Worm (Caenorhabditis elegans) whole organism, L4 larva: ENCODE results near the gene srm-5.
A peak's percentile ranks its signal among the peaks of the same experiment; 100 is the strongest.

Source experiments
- D1046.2 ChIP-seq: fragments of 200-800 bp; sonication (Bioruptor generic); IDR thresholded peaks from 2 replicates; pipeline ENCODE4 v1.3.6; 2022; ENCODE audit warnings: missing genetic modification characterization, missing compliant biosample characterization
- F26F4.8 ChIP-seq: fragments of 200-800 bp; sonication (Bioruptor generic); conservative IDR thresholded peaks from 2 replicates; pipeline ENCODE4 v1.3.6; 2022; ENCODE audit warnings: missing genetic modification characterization, missing compliant biosample characterization
- F37D6.2 ChIP-seq: sonication (generic microtip); optimal IDR thresholded peaks from 2 replicates; lab custom pipeline; 2016; ENCODE audit warnings: mild to moderate bottlenecking, missing genetic modification characterization, missing compliant biosample characterization
- Y105C5A.15 ChIP-seq: fragments of 200-800 bp; sonication (Bioruptor generic); IDR thresholded peaks from 2 replicates; pipeline ENCODE4 v1.3.6; 2022; ENCODE audit warnings: missing genetic modification characterization, missing compliant biosample characterization
- ZK546.5 ChIP-seq, 2 experiments: sonication (generic microtip); optimal IDR thresholded peaks; 2 replicates each; lab custom pipeline; 2017; ENCODE audit warnings: missing biosample characterization in 2 of 2, missing genetic modification characterization in 2 of 2
- aha-1 ChIP-seq: fragments of 150-350 bp; peaks from one replicate; lab custom pipeline; 2014; ENCODE audit warnings: missing biosample characterization, missing genetic modification characterization
- aly-2 ChIP-seq: sonication (generic microtip); optimal IDR thresholded peaks from 2 replicates; lab custom pipeline; 2018; ENCODE audit warnings: missing biosample characterization, missing genetic modification characterization
- attf-4 ChIP-seq: sonication (generic microtip); optimal IDR thresholded peaks from 3 replicates; lab custom pipeline; 2017; ENCODE audit warnings: missing biosample characterization, missing genetic modification characterization
- ceh-20 ChIP-seq: fragments of 200-800 bp; sonication (Bioruptor generic); IDR thresholded peaks from 2 replicates; pipeline ENCODE4 v1.3.6; 2022; ENCODE audit warnings: missing genetic modification reagents, missing genetic modification characterization, missing compliant biosample characterization
- ceh-32 ChIP-seq: sonication (generic microtip); optimal IDR thresholded peaks from 2 replicates; lab custom pipeline; 2016; ENCODE audit warnings: mild to moderate bottlenecking, missing genetic modification characterization, missing compliant biosample characterization; ENCODE audit not compliant: poor library complexity
- ceh-82 ChIP-seq: sonication (generic microtip); optimal IDR thresholded peaks from 2 replicates; lab custom pipeline; 2017; ENCODE audit warnings: missing biosample characterization, missing genetic modification characterization
- cey-2 ChIP-seq: sonication (generic microtip); optimal IDR thresholded peaks from 3 replicates; lab custom pipeline; 2017; ENCODE audit warnings: missing genetic modification characterization, mild to moderate bottlenecking, missing compliant biosample characterization, antibody characterized with exemption, borderline replicate concordance; ENCODE audit not compliant: insufficient read depth
- daf-16 ChIP-seq, 3 experiments: sonication (generic microtip); optimal IDR thresholded peaks; 2 replicates each; lab custom pipeline; 2016 to 2017; ENCODE audit warnings: missing genetic modification characterization in 3 of 3, missing genetic modification reagents in 3 of 3, mild to moderate bottlenecking in 2 of 3, missing compliant biosample characterization in 2 of 3, missing biosample characterization in 1 of 3, moderate library complexity in 1 of 3
- daf-19 ChIP-seq: fragments of 200-800 bp; sonication (Bioruptor generic); conservative IDR thresholded peaks from 2 replicates; pipeline ENCODE4 v1.3.6; 2022; ENCODE audit warnings: missing genetic modification characterization, missing compliant biosample characterization
- daf-8 ChIP-seq: fragments of 200-800 bp; sonication (Bioruptor generic); IDR thresholded peaks from 2 replicates; pipeline ENCODE4 v1.3.6; 2022; ENCODE audit warnings: missing genetic modification characterization, missing compliant biosample characterization
- dmd-8 ChIP-seq: fragments of 200-800 bp; sonication (Bioruptor generic); IDR thresholded peaks from 2 replicates; pipeline ENCODE4 v1.3.6; 2022; ENCODE audit warnings: missing genetic modification characterization, missing compliant biosample characterization
- dmd-9 ChIP-seq: fragments of 200-800 bp; sonication (Bioruptor generic); IDR thresholded peaks from 2 replicates; pipeline ENCODE4 v1.3.6; 2022; ENCODE audit warnings: missing genetic modification reagents, missing genetic modification characterization, missing compliant biosample characterization
- egl-27 ChIP-seq: sonication (generic microtip); optimal IDR thresholded peaks from 3 replicates; lab custom pipeline; 2017; ENCODE audit warnings: missing biosample characterization, missing genetic modification reagents, missing genetic modification characterization
- fkh-10 ChIP-seq: fragments of 150-350 bp; optimal IDR thresholded peaks from 2 replicates; lab custom pipeline; 2014; ENCODE audit warnings: missing biosample characterization, missing genetic modification reagents, missing genetic modification characterization
- gei-8 ChIP-seq: fragments of 200-800 bp; sonication (Bioruptor generic); optimal IDR thresholded peaks from 2 replicates; lab custom pipeline; 2018; ENCODE audit warnings: mild to moderate bottlenecking, missing genetic modification characterization, missing compliant biosample characterization
- hif-1 ChIP-seq, 2 experiments: sonication (generic microtip); optimal IDR thresholded peaks; 2 replicates each; lab custom pipeline; 2016 to 2017; ENCODE audit warnings: missing compliant biosample characterization in 2 of 2, missing genetic modification characterization in 2 of 2, missing genetic modification reagents in 2 of 2, missing genotype in 2 of 2, mild to moderate bottlenecking in 1 of 2
- lim-7 ChIP-seq: fragments of 200-800 bp; sonication (Bioruptor generic); IDR thresholded peaks from 2 replicates; pipeline ENCODE4 v1.3.6; 2022; ENCODE audit warnings: missing genetic modification characterization, missing compliant biosample characterization
- lin-1 ChIP-seq: fragments of 200-800 bp; sonication (Bioruptor generic); IDR thresholded peaks from 2 replicates; pipeline ENCODE4 v1.3.6; 2022; ENCODE audit warnings: missing genetic modification reagents, missing genetic modification characterization, missing compliant biosample characterization
- lin-13 ChIP-seq: fragments of 150-350 bp; optimal IDR thresholded peaks from 2 replicates; lab custom pipeline; 2014; ENCODE audit warnings: missing biosample characterization, missing genetic modification reagents, missing genetic modification characterization
- lin-15B ChIP-seq: fragments of 150-350 bp; sonication (generic microtip); optimal IDR thresholded peaks from 3 replicates; lab custom pipeline; 2014; ENCODE audit warnings: missing biosample characterization, missing genetic modification characterization
- lin-29 ChIP-seq: fragments of 200-800 bp; sonication (Bioruptor generic); IDR thresholded peaks from 2 replicates; pipeline ENCODE4 v1.3.6; 2022; ENCODE audit warnings: missing genetic modification reagents, missing genetic modification characterization, missing compliant biosample characterization
- lin-39 ChIP-seq: fragments of 150-350 bp; optimal IDR thresholded peaks from 2 replicates; lab custom pipeline; 2014; ENCODE audit warnings: missing biosample characterization, missing genetic modification reagents, missing genetic modification characterization
- mxl-2 ChIP-seq: fragments of 200-800 bp; sonication (Bioruptor generic); conservative IDR thresholded peaks from 2 replicates; pipeline ENCODE4 v1.3.6; 2022; ENCODE audit warnings: missing genetic modification reagents, missing genetic modification characterization, missing compliant biosample characterization
- nhr-42 ChIP-seq: fragments of 200-800 bp; sonication (Bioruptor generic); IDR thresholded peaks from 2 replicates; pipeline ENCODE4 v1.3.6; 2022; ENCODE audit warnings: missing genetic modification characterization, missing compliant biosample characterization
- nhr-76 ChIP-seq: fragments of 150-350 bp; optimal IDR thresholded peaks from 2 replicates; lab custom pipeline; 2014; ENCODE audit warnings: missing biosample characterization, missing genetic modification characterization
- nhr-77 ChIP-seq: fragments of 150-350 bp; optimal IDR thresholded peaks from 2 replicates; lab custom pipeline; 2014; ENCODE audit warnings: missing biosample characterization, missing genetic modification characterization
- pha-4 ChIP-seq, 2 experiments: fragments of 150-350 bp in 1 of 2; fragments of 200-800 bp in 1 of 2; sonication (Bioruptor generic) in 1 of 2; IDR thresholded peaks in 1 of 2; optimal IDR thresholded peaks in 1 of 2; 2 replicates each; pipeline versions ENCODE4 v1.3.6 to Lab custom; 2014 to 2022; ENCODE audit warnings: missing genetic modification characterization in 2 of 2, missing genetic modification reagents in 2 of 2, missing biosample characterization in 1 of 2, missing compliant biosample characterization in 1 of 2
- sdz-12 ChIP-seq: fragments of 200-800 bp; sonication (Bioruptor generic); optimal IDR thresholded peaks from 2 replicates; lab custom pipeline; 2018; ENCODE audit warnings: mild to moderate bottlenecking, missing genetic modification characterization, missing compliant biosample characterization
- set-16 ChIP-seq: fragments of 200-800 bp; sonication (Bioruptor generic); IDR thresholded peaks from 2 replicates; pipeline ENCODE4 v1.3.6; 2022; ENCODE audit warnings: missing genetic modification reagents, missing genetic modification characterization, missing compliant biosample characterization
- skn-1 ChIP-seq: fragments of 150-350 bp; optimal IDR thresholded peaks from 2 replicates; lab custom pipeline; 2014; ENCODE audit warnings: missing biosample characterization, missing genetic modification characterization
- snpc-1.2 ChIP-seq: fragments of 200-800 bp; sonication (Bioruptor generic); IDR thresholded peaks from 2 replicates; pipeline ENCODE4 v1.3.6; 2022; ENCODE audit warnings: missing genetic modification reagents, missing genetic modification characterization, missing compliant biosample characterization
- unc-130 ChIP-seq: sonication (generic microtip); optimal IDR thresholded peaks from 2 replicates; lab custom pipeline; 2016; ENCODE audit warnings: missing genetic modification reagents, missing genetic modification characterization, missing compliant biosample characterization
- unc-62 ChIP-seq, 3 experiments: fragments of 150-350 bp in 1 of 3; sonication (generic microtip); optimal IDR thresholded peaks in 2 of 3; peaks in 1 of 3; 1 replicate in 1 of 3; 2 replicates in 2 of 3; lab custom pipeline; 2014 to 2017; ENCODE audit warnings: missing biosample characterization in 3 of 3, missing genetic modification characterization in 3 of 3, missing genetic modification reagents in 3 of 3, missing genotype in 1 of 3
- zfp-2 ChIP-seq: sonication (generic microtip); optimal IDR thresholded peaks from 2 replicates; lab custom pipeline; 2016; ENCODE audit warnings: mild to moderate bottlenecking, missing genetic modification characterization, missing compliant biosample characterization
- zip-11 ChIP-seq: fragments of 200-800 bp; sonication (Bioruptor generic); IDR thresholded peaks from 2 replicates; pipeline ENCODE4 v1.3.6; 2022; ENCODE audit warnings: missing genetic modification characterization, missing compliant biosample characterization
- ztf-11 ChIP-seq: fragments of 150-350 bp; optimal IDR thresholded peaks from 2 replicates; lab custom pipeline; 2014; ENCODE audit warnings: missing biosample characterization, missing genetic modification characterization

The srm-5 gene

DNA sequence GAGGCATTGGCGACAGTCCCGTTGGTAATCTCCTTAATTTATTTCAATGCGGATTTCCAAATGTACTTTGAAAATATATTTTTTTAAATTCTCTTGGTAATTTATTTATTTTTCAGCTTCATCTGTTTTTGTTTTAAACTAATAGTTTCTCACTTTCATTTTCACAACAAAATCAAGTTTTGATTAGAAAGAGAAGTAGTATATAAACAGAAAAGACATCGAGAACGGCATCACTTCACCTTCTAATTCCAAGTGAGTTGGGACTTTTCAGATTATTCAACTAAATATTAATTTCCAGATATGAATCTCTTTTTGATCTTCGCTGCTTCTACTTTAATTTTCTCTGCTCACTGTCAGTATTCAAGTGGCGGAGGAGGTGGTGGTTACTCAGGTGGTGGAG is 14.8 kb upstream of the srm-5 start, which contains the start of gene F47B8.14:
Gene F47B8.14, plus strand, starts transcription at position 301 of the 400 bp plus-strand sequence.
- TF ChIP-seq lin-15B (tag; lab: Kevin White, UChicago) (no peak), lin-1 (GFP tag; lab: Robert Waterston, UW) (no peak), nhr-76 (tag; lab: Kevin White, UChicago) (no peak), attf-4 (tag; lab: Kevin White, UChicago) (no peak), fkh-10 (GFP tag; lab: Kevin White, UChicago) (no peak), F26F4.8 (GFP tag; lab: Robert Waterston, UW) (no peak), cey-2 (tag; lab: Kevin White, UChicago) (no peak), ceh-32 (tag; lab: Kevin White, UChicago) (no peak), daf-16 (GFP tag; optimal IDR thresholded peaks at IDR 0.05; lab: Kevin White, UChicago) (no peak), daf-16 (tag; optimal IDR thresholded peaks at IDR 0.05; lab: Kevin White, UChicago) (no peak), D1046.2 (GFP tag; lab: Robert Waterston, UW) (no peak), daf-8 (GFP tag; lab: Robert Waterston, UW) (no peak), ceh-20 (GFP tag; lab: Robert Waterston, UW) (no peak), nhr-42 (GFP tag; lab: Robert Waterston, UW) (no peak), Y105C5A.15 (no peak), snpc-1.2 (GFP tag; lab: Robert Waterston, UW) (no peak), zfp-2 (tag; lab: Kevin White, UChicago) (no peak), dmd-9 (GFP tag; lab: Robert Waterston, UW) (no peak)

DNA sequence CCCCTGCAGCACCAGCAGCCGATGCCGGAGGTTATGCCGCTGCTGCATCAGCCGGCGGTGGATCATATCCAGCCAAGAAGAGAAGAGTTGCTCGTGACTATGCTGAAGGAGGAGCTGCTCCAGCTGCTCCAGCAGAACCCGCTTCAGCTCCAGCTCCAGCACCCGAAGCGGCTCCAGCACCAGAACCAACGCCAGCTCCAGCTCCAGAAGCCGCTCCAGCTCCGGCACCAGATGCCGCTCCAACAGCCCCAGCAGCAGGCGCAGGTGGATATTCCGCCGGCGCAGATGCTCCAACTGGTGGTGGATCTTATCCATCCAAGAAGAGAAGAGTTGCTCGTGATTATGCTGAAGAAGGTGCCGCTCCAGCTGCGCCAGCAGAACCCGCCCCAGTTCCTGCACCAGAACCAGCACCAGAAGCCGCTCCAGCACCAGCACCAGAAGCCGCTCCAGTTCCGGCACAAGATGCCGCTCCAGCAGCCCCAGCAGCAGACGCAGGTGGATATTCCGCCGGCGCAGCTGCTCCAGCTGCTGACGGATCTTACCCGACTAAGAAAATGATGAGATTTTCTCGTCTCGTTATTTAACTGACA is 14.2 kb upstream of the srm-5 start:
- TF ChIP-seq set-16 (GFP tag; lab: Robert Waterston, UW) (peak; percentile 99), lin-39 (tag; lab: Kevin White, UChicago) (no peak), dmd-9 (GFP tag; lab: Robert Waterston, UW) (peak; percentile 24; the same call in 1 of the 2 replicates), ceh-82 (no peak), skn-1 (tag; lab: Kevin White, UChicago) (no peak), dmd-8 (0 out of 2 replicates have a peak, but pooled peaks have one; percentile 33), zip-11 (GFP tag; lab: Robert Waterston, UW) (no peak), aha-1 (no peak), nhr-77 (tag; lab: Kevin White, UChicago) (no peak), lin-13 (GFP tag; lab: Kevin White, UChicago) (no peak), sdz-12 (GFP tag; lab: Kevin White, UChicago) (no peak), egl-27 (tag; lab: Kevin White, UChicago) (no peak), cey-2 (tag; lab: Kevin White, UChicago) (no peak), aly-2 (tag; lab: Kevin White, UChicago) (no peak), hif-1 (tag; optimal IDR thresholded peaks at IDR 0.05; lab: Kevin White, UChicago) (no peak), pha-4 (GFP tag; IDR thresholded peaks at IDR 0.05; lab: Robert Waterston, UW) (peak; percentile 33; the same call in 1 of the 2 replicates), pha-4 (tag; optimal IDR thresholded peaks at IDR 0.05; lab: Kevin White, UChicago) (no peak), ztf-11 (tag; lab: Kevin White, UChicago) (no peak), unc-130 (GFP tag; lab: Kevin White, UChicago) (no peak), daf-16 (GFP tag; optimal IDR thresholded peaks at IDR 0.05; lab: Kevin White, UChicago) (no peak), daf-16 (tag; optimal IDR thresholded peaks at IDR 0.05; lab: Kevin White, UChicago) (no peak), daf-19 (no peak), nhr-42 (GFP tag; lab: Robert Waterston, UW) (no peak), lim-7 (0 out of 2 replicates have a peak, but pooled peaks have one; percentile 55), F26F4.8 (GFP tag; lab: Robert Waterston, UW) (no peak), gei-8 (GFP tag; lab: Kevin White, UChicago) (no peak), lin-29 (no peak), nhr-76 (tag; lab: Kevin White, UChicago) (no peak), ZK546.5 (tag; optimal IDR thresholded peaks at IDR 0.05; lab: Kevin White, UChicago) (no peak), mxl-2 (no peak), Y105C5A.15 (no peak), unc-62 (GFP tag; optimal IDR thresholded peaks at IDR 0.05 in 1 of 2; lab: Kevin White, UChicago) (no peak), unc-62 (tag; optimal IDR thresholded peaks at IDR 0.05; lab: Kevin White, UChicago) (no peak), F37D6.2 (no peak)
